Fruit fly (Drosophila melanogaster) whole organism, pupa: ENCODE results near the gene CG13028.

Experiments used
- CG32121 ChIP-seq: fragments of 200-800 bp; sonication (Bioruptor generic); IDR thresholded peaks from 2 replicates; pipeline ENCODE4 v1.3.6; 2022; ENCODE audit warnings: missing biosample characterization, missing genetic modification characterization
- CG8301 ChIP-seq: fragments of 200-800 bp; sonication (Bioruptor generic); optimal IDR thresholded peaks from 2 replicates; lab custom pipeline; 2018; ENCODE audit warnings: missing biosample characterization, mild to moderate bottlenecking, missing genetic modification characterization
- EcR ChIP-seq: fragments of 200-800 bp; sonication (Bioruptor generic); optimal IDR thresholded peaks from 3 replicates; lab custom pipeline; 2019; ENCODE audit warnings: missing biosample characterization, missing genetic modification characterization, mild to moderate bottlenecking, moderate library complexity, missing genetic modification reagents
- Ets98B ChIP-seq: fragments of 200-800 bp; sonication (Bioruptor generic); IDR thresholded peaks from 2 replicates; pipeline ENCODE4 v1.3.6; 2022; ENCODE audit warnings: missing biosample characterization, missing genetic modification characterization
- gl ChIP-seq: fragments of 200-800 bp; sonication (Bioruptor generic); optimal IDR thresholded peaks from 2 replicates; lab custom pipeline; 2018; ENCODE audit warnings: missing biosample characterization, mild to moderate bottlenecking, missing genetic modification characterization
- rn ChIP-seq: fragments of 200-800 bp; sonication (Bioruptor generic); IDR thresholded peaks from 2 replicates; pipeline ENCODE4 v1.3.6; 2022; ENCODE audit warnings: missing biosample characterization, missing genetic modification characterization

DNA sequence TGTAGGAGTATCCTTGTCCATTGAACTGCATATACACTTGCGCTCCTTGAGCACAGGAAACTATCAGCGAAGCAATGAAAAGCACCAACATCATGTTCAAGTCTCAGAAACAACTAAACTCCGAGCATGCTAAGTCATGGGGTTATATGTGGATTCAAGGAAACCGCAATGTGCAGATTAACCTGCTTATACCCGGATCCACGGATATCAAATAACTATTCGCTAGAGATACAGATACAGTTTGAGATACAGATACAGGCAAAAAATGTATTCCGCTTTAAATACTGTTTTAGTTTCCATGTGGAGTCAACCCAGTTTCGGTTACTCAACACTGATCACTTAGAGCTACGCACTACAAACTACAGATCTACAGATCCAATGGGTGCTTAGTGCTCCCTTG lies 15.8 kb downstream of the CG13028 start, which contains the start of gene CG13022:
- TF ChIP-seq CG8301 (tag; lab: Kevin White, UChicago) (no peak), gl (no peak), CG32121 (GFP tag; lab: Robert Waterston, UW) (no peak), rn (no peak), Ets98B (GFP tag; lab: Robert Waterston, UW) (no peak), EcR (GFP tag; lab: Kevin White, UChicago) (no peak)
